5 fruit fly cellular contexts compared by ENCODE assay signal in genomic region chrX:15023826-15024545, dm6.
TF ChIP-seq lines count a peak whose summit lies in the region.

TSS of gene be (plus strand) at chrX:15024436.

- TF ChIP-seq CTCF in whole organism, embryonic (GFP tag; optimal IDR thresholded peaks at IDR 0.05; lab: Kevin White, UChicago) = no peak

TF ChIP-seq in whole organism, adult, 20 proteins besides CTCF, POLR2A, EP300 and RAD21 (continues in another document):
- no peak for TF ChIP-seq CG5204 (GFP tag; optimal IDR thresholded peaks at IDR 0.05; lab: Kevin White, UChicago)
- TF ChIP-seq CG7101 (tag; optimal IDR thresholded peaks at IDR 0.05; lab: Kevin White, UChicago) = peak; percentile 82
- no peak for TF ChIP-seq cic (GFP tag; optimal IDR thresholded peaks at IDR 0.05; lab: Kevin White, UChicago)
- TF ChIP-seq cnc (optimal IDR thresholded peaks at IDR 0.05; lab: Kevin White, UChicago) = no peak
- no peak for TF ChIP-seq Crg-1 (GFP tag; optimal IDR thresholded peaks at IDR 0.05; lab: Kevin White, UChicago)
- TF ChIP-seq CG7045 (GFP tag; optimal IDR thresholded peaks at IDR 0.05; lab: Kevin White, UChicago) = peak; percentile 51
- TF ChIP-seq toe (GFP tag; optimal IDR thresholded peaks at IDR 0.05; lab: Kevin White, UChicago) = no peak
- TF ChIP-seq CG33017 (tag; optimal IDR thresholded peaks at IDR 0.05; lab: Kevin White, UChicago) = peak; percentile 17
- TF ChIP-seq CG1620 (GFP tag; optimal IDR thresholded peaks at IDR 0.05; lab: Kevin White, UChicago) = no peak
- no peak for TF ChIP-seq Clk (GFP tag; optimal IDR thresholded peaks at IDR 0.05; lab: Kevin White, UChicago)
- TF ChIP-seq Hr96 (GFP tag; optimal IDR thresholded peaks at IDR 0.05; lab: Kevin White, UChicago) = peak; percentile 32
- TF ChIP-seq pad (GFP tag; optimal IDR thresholded peaks at IDR 0.05; lab: Kevin White, UChicago) = peak; percentile 43
- peak; percentile 10 for TF ChIP-seq Mnt (GFP tag; optimal IDR thresholded peaks at IDR 0.05; lab: Kevin White, UChicago)
- peak; percentile 79 for TF ChIP-seq CG11617 (GFP tag; optimal IDR thresholded peaks at IDR 0.05; lab: Kevin White, UChicago)
- peak; percentile 59 for TF ChIP-seq CG14711 (tag; optimal IDR thresholded peaks at IDR 0.05; lab: Kevin White, UChicago)
- TF ChIP-seq bab1 (GFP tag; optimal IDR thresholded peaks at IDR 0.05; lab: Kevin White, UChicago) = peak; percentile 57
- no peak for TF ChIP-seq kay (GFP tag; lab: Kevin White, UChicago; ENCODE audit: borderline replicate concordance)
- TF ChIP-seq CG12768 (GFP tag; optimal IDR thresholded peaks at IDR 0.05; lab: Kevin White, UChicago) = no peak
- peak; percentile 37 for TF ChIP-seq ovo (GFP tag; optimal IDR thresholded peaks at IDR 0.05; lab: Kevin White, UChicago)

TF ChIP-seq in whole organism, embryonic, 481 proteins besides CTCF, POLR2A, EP300 and RAD21 (continues in another document):
- TF ChIP-seq NC2α (GFP tag; optimal IDR thresholded peaks at IDR 0.05; lab: Kevin White, UChicago) (no peak), CG18599 (GFP tag; optimal IDR thresholded peaks at IDR 0.05; lab: Kevin White, UChicago) (peak; percentile 52), CG9609 (GFP tag; optimal IDR thresholded peaks at IDR 0.05; lab: Kevin White, UChicago) (no peak), tgo (GFP tag; IDR thresholded peaks at IDR 0.05; lab: Robert Waterston, UW) (peak; percentile 77), NFAT (GFP tag; IDR thresholded peaks at IDR 0.05; lab: Robert Waterston, UW) (no peak), CG9876 (GFP tag; optimal IDR thresholded peaks at IDR 0.05; lab: Kevin White, UChicago) (no peak), CG18011 (GFP tag; optimal IDR thresholded peaks at IDR 0.05; lab: Kevin White, UChicago) (no peak), CG12299 (tag; optimal IDR thresholded peaks at IDR 0.05; lab: Kevin White, UChicago) (peak; percentile 58), CG5245 (GFP tag; optimal IDR thresholded peaks at IDR 0.05; lab: Kevin White, UChicago) (no peak), dysf (GFP tag; IDR thresholded peaks at IDR 0.05; lab: Robert Waterston, UW) (peak; percentile 83), CG1529 (GFP tag; optimal IDR thresholded peaks at IDR 0.05; lab: Kevin White, UChicago) (no peak), ab (GFP tag; optimal IDR thresholded peaks at IDR 0.05; lab: Kevin White, UChicago) (no peak), BEAF-32 (GFP tag; optimal IDR thresholded peaks at IDR 0.05; lab: Kevin White, UChicago) (no peak), Atf-2 (GFP tag; optimal IDR thresholded peaks at IDR 0.05; lab: Kevin White, UChicago) (no peak), CG4617 (GFP tag; optimal IDR thresholded peaks at IDR 0.05; lab: Kevin White, UChicago; ENCODE audit: borderline replicate concordance) (no peak), twi (tag; optimal IDR thresholded peaks at IDR 0.05; lab: Kevin White, UChicago) (peak; percentile 63), H2.0 (GFP tag; IDR thresholded peaks at IDR 0.05; lab: Robert Waterston, UW) (no peak), bsh (GFP tag; optimal IDR thresholded peaks at IDR 0.05; lab: Kevin White, UChicago) (peak in 1 of 2 experiments; percentile 66), row (GFP tag; IDR thresholded peaks at IDR 0.05; lab: Robert Waterston, UW) (peak; percentile 86)

TF ChIP-seq in whole organism, prepupa, 60 proteins besides CTCF, POLR2A, EP300 and RAD21 (continues in another document):
- TF ChIP-seq Eip93F (GFP tag; optimal IDR thresholded peaks at IDR 0.05; lab: Kevin White, UChicago) (peak; percentile 41), Ets96B (tag; optimal IDR thresholded peaks at IDR 0.05; lab: Kevin White, UChicago) (peak; percentile 76), Sox14 (GFP tag; optimal IDR thresholded peaks at IDR 0.05; lab: Kevin White, UChicago) (peak; percentile 24), salr (GFP tag; optimal IDR thresholded peaks at IDR 0.05; lab: Kevin White, UChicago) (peak in 1 of 2 experiments; percentile 68), CG11902 (GFP tag; optimal IDR thresholded peaks at IDR 0.05; lab: Kevin White, UChicago) (peak; percentile 4), CG32006 (GFP tag; optimal IDR thresholded peaks at IDR 0.05; lab: Kevin White, UChicago) (peak; percentile 75), CG10669 (GFP tag; optimal IDR thresholded peaks at IDR 0.05; lab: Kevin White, UChicago) (peak; percentile 18), eg (GFP tag; IDR thresholded peaks at IDR 0.05; lab: Robert Waterston, UW) (peak; percentile 43; the same call in 2 of the 3 replicates), Hr38 (GFP tag; optimal IDR thresholded peaks at IDR 0.05; lab: Kevin White, UChicago) (no peak), CG34406 (GFP tag; optimal IDR thresholded peaks at IDR 0.05; lab: Kevin White, UChicago) (peak; percentile 66), OdsH (GFP tag; optimal IDR thresholded peaks at IDR 0.05; lab: Kevin White, UChicago) (peak; percentile 32), CG9139 (GFP tag; optimal IDR thresholded peaks at IDR 0.05; lab: Kevin White, UChicago) (peak; percentile 22), esn (GFP tag; optimal IDR thresholded peaks at IDR 0.05; lab: Kevin White, UChicago) (peak; percentile 74), fkh (GFP tag; optimal IDR thresholded peaks at IDR 0.05; lab: Kevin White, UChicago) (no peak), CG6854 (GFP tag; optimal IDR thresholded peaks at IDR 0.05; lab: Kevin White, UChicago) (no peak), dac (GFP tag; optimal IDR thresholded peaks at IDR 0.05; lab: Kevin White, UChicago) (no peak), Gug (GFP tag; IDR thresholded peaks at IDR 0.05; lab: Robert Waterston, UW) (peak; percentile 36; the same call in 1 of the 2 replicates), Ets21C (GFP tag; optimal IDR thresholded peaks at IDR 0.05; lab: Kevin White, UChicago) (no peak), topi (GFP tag; optimal IDR thresholded peaks at IDR 0.05; lab: Kevin White, UChicago) (no peak)

TF ChIP-seq in whole organism, pupa, 21 proteins besides CTCF, POLR2A, EP300 and RAD21 (continues in another document):
- TF ChIP-seq Pif1A (GFP tag; optimal IDR thresholded peaks at IDR 0.05; lab: Kevin White, UChicago) = peak; percentile 25
- TF ChIP-seq CG9948 (tag; optimal IDR thresholded peaks at IDR 0.05; lab: Kevin White, UChicago) = peak; percentile 71
- TF ChIP-seq CG14655 (GFP tag; optimal IDR thresholded peaks at IDR 0.05; lab: Kevin White, UChicago) = peak; percentile 55
- peak; percentile 40 for TF ChIP-seq EcR (GFP tag; optimal IDR thresholded peaks at IDR 0.05; lab: Kevin White, UChicago)
- 0 out of 2 replicates have a peak, but pooled peaks have one; percentile 10 for TF ChIP-seq CG12605 (GFP tag; IDR thresholded peaks at IDR 0.05; lab: Robert Waterston, UW)
- TF ChIP-seq Pif1B (GFP tag; optimal IDR thresholded peaks at IDR 0.05; lab: Kevin White, UChicago) = peak; percentile 23
- TF ChIP-seq gl (tag; optimal IDR thresholded peaks at IDR 0.05; lab: Kevin White, UChicago) = peak; percentile 10
- peak; percentile 54 for TF ChIP-seq CG17806 (tag; optimal IDR thresholded peaks at IDR 0.05; lab: Kevin White, UChicago)
- TF ChIP-seq CG15710 (tag; optimal IDR thresholded peaks at IDR 0.05; lab: Kevin White, UChicago) = peak; percentile 79
- 0 out of 3 replicates have a peak, but pooled peaks have one; percentile 33 for TF ChIP-seq CG4496 (GFP tag; IDR thresholded peaks at IDR 0.05; lab: Robert Waterston, UW)
- 0 out of 2 replicates have a peak, but pooled peaks have one; percentile 27 for TF ChIP-seq CG32121 (GFP tag; IDR thresholded peaks at IDR 0.05; lab: Robert Waterston, UW)
- peak; percentile 44 for TF ChIP-seq D1 (tag; optimal IDR thresholded peaks at IDR 0.05; lab: Kevin White, UChicago)
- TF ChIP-seq CG13204 (GFP tag; optimal IDR thresholded peaks at IDR 0.05; lab: Kevin White, UChicago) = no peak
- TF ChIP-seq CG8301 (tag; optimal IDR thresholded peaks at IDR 0.05; lab: Kevin White, UChicago) = no peak
- TF ChIP-seq rn (GFP tag; IDR thresholded peaks at IDR 0.05; lab: Robert Waterston, UW) = no peak
- peak; percentile 28; the same call in 1 of the 3 replicates for TF ChIP-seq fd96Ca (GFP tag; IDR thresholded peaks at IDR 0.05; lab: Robert Waterston, UW)
- peak; percentile 83 for TF ChIP-seq CG8159 (tag; optimal IDR thresholded peaks at IDR 0.05; lab: Kevin White, UChicago)
- TF ChIP-seq CG10348 (GFP tag; IDR thresholded peaks at IDR 0.05; lab: Robert Waterston, UW) = no peak
- peak; percentile 9; the same call in 1 of the 2 replicates for TF ChIP-seq Ets98B (GFP tag; IDR thresholded peaks at IDR 0.05; lab: Robert Waterston, UW)
- TF ChIP-seq CG34367 (tag; optimal IDR thresholded peaks at IDR 0.05; lab: Kevin White, UChicago) = no peak

TF ChIP-seq in whole organism, wandering third instar larva, 38 proteins besides CTCF, POLR2A, EP300 and RAD21 (continues in another document):
- TF ChIP-seq brk (GFP tag; optimal IDR thresholded peaks at IDR 0.05; lab: Kevin White, UChicago) = peak; percentile 51
- peak; percentile 71 for TF ChIP-seq Dif (GFP tag; optimal IDR thresholded peaks at IDR 0.05; lab: Kevin White, UChicago; ENCODE audit: partially characterized antibody)
- no peak for TF ChIP-seq Myc (optimal IDR thresholded peaks at IDR 0.05; lab: Kevin White, UChicago)
- no peak for TF ChIP-seq usp (GFP tag; optimal IDR thresholded peaks at IDR 0.05; lab: Kevin White, UChicago)
- TF ChIP-seq Hr78 (GFP tag; optimal IDR thresholded peaks at IDR 0.05; lab: Kevin White, UChicago) = no peak
- no peak for TF ChIP-seq woc (GFP tag; optimal IDR thresholded peaks at IDR 0.05; lab: Kevin White, UChicago)
- TF ChIP-seq jim (GFP tag; optimal IDR thresholded peaks at IDR 0.05; lab: Kevin White, UChicago) = peak; percentile 90
- TF ChIP-seq Sp1 (GFP tag; optimal IDR thresholded peaks at IDR 0.05; lab: Kevin White, UChicago) = peak; percentile 89
- peak; percentile 57 for TF ChIP-seq Vsx2 (GFP tag; optimal IDR thresholded peaks at IDR 0.05; lab: Kevin White, UChicago; ENCODE audit: partially characterized antibody)
- TF ChIP-seq h (GFP tag; optimal IDR thresholded peaks at IDR 0.05; lab: Kevin White, UChicago) = peak; percentile 22
- peak; percentile 63 for TF ChIP-seq Hnf4 (GFP tag; optimal IDR thresholded peaks at IDR 0.05; lab: Kevin White, UChicago)
- peak; percentile 78 for TF ChIP-seq psq (GFP tag; optimal IDR thresholded peaks at IDR 0.05; lab: Kevin White, UChicago)
- TF ChIP-seq CrebA (GFP tag; optimal IDR thresholded peaks at IDR 0.05; lab: Kevin White, UChicago; ENCODE audit: borderline replicate concordance) = peak; percentile 23
- TF ChIP-seq dsf (GFP tag; optimal IDR thresholded peaks at IDR 0.05; lab: Kevin White, UChicago; ENCODE audit: borderline replicate concordance) = no peak
- TF ChIP-seq Jra (GFP tag; optimal IDR thresholded peaks at IDR 0.05; lab: Kevin White, UChicago) = peak; percentile 19
- TF ChIP-seq HLH106 (tag; optimal IDR thresholded peaks at IDR 0.05; lab: Kevin White, UChicago) = peak; percentile 86
- peak; percentile 75 for TF ChIP-seq OdsH (GFP tag; optimal IDR thresholded peaks at IDR 0.05; lab: Kevin White, UChicago)
- TF ChIP-seq rgr (GFP tag; optimal IDR thresholded peaks at IDR 0.05; lab: Kevin White, UChicago) = peak; percentile 6
- no peak for TF ChIP-seq CG9705 (GFP tag; optimal IDR thresholded peaks at IDR 0.05; lab: Kevin White, UChicago)
- TF ChIP-seq Hr83 (GFP tag; optimal IDR thresholded peaks at IDR 0.05; lab: Kevin White, UChicago; ENCODE audit: poor library complexity, severe bottlenecking) = peak; percentile 54
- no peak for TF ChIP-seq br (GFP tag; optimal IDR thresholded peaks at IDR 0.05; lab: Kevin White, UChicago)
- no peak for TF ChIP-seq tai (GFP tag; optimal IDR thresholded peaks at IDR 0.05; lab: Kevin White, UChicago)
